Worm (Caenorhabditis elegans): ENCODE results near the gene col-78.
A peak's percentile ranks its signal among the peaks of the same experiment; 100 is the strongest.

col-78 gene

ce11 chrII:9156277-9156676 lies 3.9 kb downstream of the col-78 start:
- peak; percentile 29 for TF ChIP-seq elt-2 (tag; optimal IDR thresholded peaks at IDR 0.05)
- TF ChIP-seq nhr-76 (tag; optimal IDR thresholded peaks at IDR 0.05) = no peak
- TF ChIP-seq lin-39 (tag; optimal IDR thresholded peaks at IDR 0.05) = no peak
- no peak for TF ChIP-seq ZK546.5 (tag; optimal IDR thresholded peaks at IDR 0.05)

ce11 chrII:9157125-9157524 lies 4.8 kb downstream of the col-78 start:
- TF ChIP-seq nhr-77 (tag; optimal IDR thresholded peaks at IDR 0.05) (no peak), pqm-1 (tag; optimal IDR thresholded peaks at IDR 0.05) (peak; percentile 82), ztf-4 (tag; optimal IDR thresholded peaks at IDR 0.05) (no peak), nhr-28 (tag; optimal IDR thresholded peaks at IDR 0.05) (no peak), elt-2 (tag; optimal IDR thresholded peaks at IDR 0.05) (peak; percentile 94), lin-39 (tag; optimal IDR thresholded peaks at IDR 0.05) (no peak), elt-1 (tag; optimal IDR thresholded peaks at IDR 0.05) (no peak), unc-39 (tag; optimal IDR thresholded peaks at IDR 0.05) (no peak)

- TF ChIP-seq nhr-28 (tag; optimal IDR thresholded peaks at IDR 0.05) = no peak
- TF ChIP-seq pha-4 (tag; optimal IDR thresholded peaks at IDR 0.05) = no peak
- TF ChIP-seq ceh-16 (tag; optimal IDR thresholded peaks at IDR 0.05) = no peak
- no peak for TF ChIP-seq nhr-77 (tag; optimal IDR thresholded peaks at IDR 0.05)
These were observed 5.7 kb downstream of the col-78 start, which contains the start of gene oac-54 for ce11 chrII:9158029-9158428. TSS of gene oac-54 (plus strand) at chrII:9158111.

- peak; percentile 20 for TF ChIP-seq nfya-1 (tag; optimal IDR thresholded peaks at IDR 0.05; ENCODE audit: insufficient read depth)
- TF ChIP-seq ZK546.5 (tag; optimal IDR thresholded peaks at IDR 0.05) = no peak
- peak; percentile 63 for TF ChIP-seq elt-2 (tag; optimal IDR thresholded peaks at IDR 0.05)
- peak; percentile 60 for TF ChIP-seq nhr-76 (tag; optimal IDR thresholded peaks at IDR 0.05)
- peak; percentile 73 for TF ChIP-seq nhr-25 (tag; optimal IDR thresholded peaks at IDR 0.05)
- TF ChIP-seq nhr-11 (tag; optimal IDR thresholded peaks at IDR 0.05) = no peak
- peak; percentile 82 for TF ChIP-seq skn-1 (tag; optimal IDR thresholded peaks at IDR 0.05)
- TF ChIP-seq lin-15B (tag; optimal IDR thresholded peaks at IDR 0.05) = no peak
- TF ChIP-seq elt-3 (tag; optimal IDR thresholded peaks at IDR 0.05) = peak in 2 of 3 experiments; percentile 62 to 79
- peak; percentile 81 for TF ChIP-seq pqm-1 (tag; optimal IDR thresholded peaks at IDR 0.05)
- TF ChIP-seq nhr-43 (tag; optimal IDR thresholded peaks at IDR 0.05; ENCODE audit: poor library complexity, severe bottlenecking) = peak; percentile 97
- TF ChIP-seq nhr-23 (tag; optimal IDR thresholded peaks at IDR 0.05) = peak; percentile 76
These were observed 8.0 kb downstream of the col-78 start for ce11 chrII:9160197-9160806.

ce11 chrII:9161023-9161422 lies 8.7 kb downstream of the col-78 start, which contains the start of gene rhy-1:
TSS of gene rhy-1 (plus strand) at chrII:9161379.
- TF ChIP-seq elt-3 (tag; optimal IDR thresholded peaks at IDR 0.05) = no peak
- no peak for TF ChIP-seq mdl-1 (tag; optimal IDR thresholded peaks at IDR 0.05)
- no peak for TF ChIP-seq nhr-12 (tag; optimal IDR thresholded peaks at IDR 0.05)
- TF ChIP-seq ztf-4 (tag; optimal IDR thresholded peaks at IDR 0.05) = no peak
- no peak for TF ChIP-seq ama-1 (optimal IDR thresholded peaks at IDR 0.05)
- TF ChIP-seq tbx-2 (tag; optimal IDR thresholded peaks at IDR 0.05) = no peak
- TF ChIP-seq elt-1 (tag; optimal IDR thresholded peaks at IDR 0.05) = no peak
- TF ChIP-seq lin-15B (tag; optimal IDR thresholded peaks at IDR 0.05) = no peak
- no peak for TF ChIP-seq hmg-11 (tag; optimal IDR thresholded peaks at IDR 0.05)
- no peak for TF ChIP-seq ceh-9 (tag; optimal IDR thresholded peaks at IDR 0.05)
- no peak for TF ChIP-seq daf-12 (tag; optimal IDR thresholded peaks at IDR 0.05)
- TF ChIP-seq nfya-1 (tag; optimal IDR thresholded peaks at IDR 0.05; ENCODE audit: insufficient read depth) = no peak
- TF ChIP-seq zag-1 (tag; optimal IDR thresholded peaks at IDR 0.05) = no peak
- TF ChIP-seq lin-39 (tag; optimal IDR thresholded peaks at IDR 0.05) = no peak

- peak; percentile 1 for TF ChIP-seq nhr-43 (tag; optimal IDR thresholded peaks at IDR 0.05; ENCODE audit: poor library complexity, severe bottlenecking)
- TF ChIP-seq pqm-1 (tag; optimal IDR thresholded peaks at IDR 0.05) = no peak
- no peak for TF ChIP-seq egl-5 (tag; optimal IDR thresholded peaks at IDR 0.05)
- TF ChIP-seq snpc-4 (tag; optimal IDR thresholded peaks at IDR 0.05) = no peak
- peak; percentile 76 for TF ChIP-seq ama-1 (optimal IDR thresholded peaks at IDR 0.05)
- TF ChIP-seq nhr-11 (tag; optimal IDR thresholded peaks at IDR 0.05) = no peak
These were observed 11.0 kb downstream of the col-78 start for ce11 chrII:9163348-9163747.
